Worm (Caenorhabditis elegans) whole organism, L3 larva: ENCODE measurements around the gene VM106R.1.

Source experiments
- R02D3.7 ChIP-seq: fragments of 150-350 bp; optimal IDR thresholded peaks from 2 replicates; lab custom pipeline; 2014; ENCODE audit warnings: missing biosample characterization, missing genetic modification characterization
- ZK546.5 ChIP-seq: sonication (generic microtip); optimal IDR thresholded peaks from 2 replicates; lab custom pipeline; 2017; ENCODE audit warnings: missing biosample characterization, missing genetic modification characterization
- aly-2 ChIP-seq: fragments of 150-350 bp; optimal IDR thresholded peaks from 2 replicates; lab custom pipeline; 2014; ENCODE audit warnings: missing biosample characterization, missing genetic modification characterization
- ama-1 ChIP-seq: fragments of 150-350 bp; optimal IDR thresholded peaks from 2 replicates; lab custom pipeline; 2018
- ceh-16 ChIP-seq: sonication (generic microtip); optimal IDR thresholded peaks from 2 replicates; lab custom pipeline; 2017; ENCODE audit warnings: missing biosample characterization, missing genetic modification characterization
- ceh-28 ChIP-seq: fragments of 150-350 bp; optimal IDR thresholded peaks from 2 replicates; lab custom pipeline; 2014; ENCODE audit warnings: missing biosample characterization, missing genetic modification reagents, missing genetic modification characterization
- ceh-9 ChIP-seq: sonication (generic microtip); optimal IDR thresholded peaks from 2 replicates; lab custom pipeline; 2018; ENCODE audit warnings: missing biosample characterization, missing genetic modification characterization
- daf-12 ChIP-seq: fragments of 150-350 bp; optimal IDR thresholded peaks from 2 replicates; lab custom pipeline; 2014; ENCODE audit warnings: missing biosample characterization, missing genetic modification reagents, missing genetic modification characterization
- egl-27 ChIP-seq: sonication (generic microtip); optimal IDR thresholded peaks from 4 replicates; lab custom pipeline; 2017; ENCODE audit warnings: missing biosample characterization, missing genetic modification reagents, missing genetic modification characterization
- egl-5 ChIP-seq: fragments of 150-350 bp; optimal IDR thresholded peaks from 2 replicates; lab custom pipeline; 2017; ENCODE audit warnings: missing biosample characterization, missing genetic modification reagents, missing genetic modification characterization, inconsistent platforms
- elt-1 ChIP-seq: fragments of 150-350 bp; optimal IDR thresholded peaks from 2 replicates; lab custom pipeline; 2014; ENCODE audit warnings: missing biosample characterization, missing genetic modification characterization
- elt-2 ChIP-seq: sonication (generic microtip); optimal IDR thresholded peaks from 2 replicates; lab custom pipeline; 2016; ENCODE audit warnings: missing genetic modification reagents, mild to moderate bottlenecking, missing genetic modification characterization, missing compliant biosample characterization
- elt-3 ChIP-seq, 3 experiments: fragments of 150-350 bp in 1 of 3; sonication (generic microtip) in 2 of 3; optimal IDR thresholded peaks; 2 replicates in 2 of 3; 4 replicates in 1 of 3; lab custom pipeline; 2014 to 2017; ENCODE audit warnings: missing biosample characterization in 3 of 3, missing genetic modification characterization in 3 of 3
- fkh-10 ChIP-seq: sonication (generic microtip); optimal IDR thresholded peaks from 2 replicates; lab custom pipeline; 2017; ENCODE audit warnings: missing biosample characterization, missing genetic modification reagents, missing genetic modification characterization
- fkh-2 ChIP-seq: fragments of 150-350 bp; optimal IDR thresholded peaks from 2 replicates; lab custom pipeline; 2014; ENCODE audit warnings: missing biosample characterization, missing genetic modification reagents, missing genetic modification characterization
- hmg-11 ChIP-seq: sonication (generic microtip); optimal IDR thresholded peaks from 2 replicates; lab custom pipeline; 2016; ENCODE audit warnings: missing genetic modification characterization, missing compliant biosample characterization
- jun-1 ChIP-seq: fragments of 150-350 bp; optimal IDR thresholded peaks from 2 replicates; lab custom pipeline; 2014; ENCODE audit warnings: missing biosample characterization, missing genetic modification reagents, missing genetic modification characterization
- lin-15B ChIP-seq: fragments of 150-350 bp; optimal IDR thresholded peaks from 2 replicates; lab custom pipeline; 2014; ENCODE audit warnings: missing biosample characterization, missing genetic modification characterization
- lin-39 ChIP-seq: fragments of 150-350 bp; optimal IDR thresholded peaks from 2 replicates; lab custom pipeline; 2018; ENCODE audit warnings: missing biosample characterization, missing genetic modification reagents, missing genetic modification characterization
- lsy-12 ChIP-seq: sonication (generic microtip); optimal IDR thresholded peaks from 2 replicates; lab custom pipeline; 2016; ENCODE audit warnings: mild to moderate bottlenecking, missing genetic modification characterization, missing compliant biosample characterization
- mdl-1 ChIP-seq: fragments of 150-350 bp; optimal IDR thresholded peaks from 2 replicates; lab custom pipeline; 2014; ENCODE audit warnings: missing biosample characterization, missing genetic modification characterization
- mml-1 ChIP-seq: fragments of 150-350 bp; sonication (generic microtip); optimal IDR thresholded peaks from 3 replicates; lab custom pipeline; 2014; ENCODE audit warnings: missing biosample characterization, missing genetic modification characterization
- nfya-1 ChIP-seq: sonication (generic microtip); optimal IDR thresholded peaks from 2 replicates; lab custom pipeline; 2017; ENCODE audit warnings: missing genetic modification characterization, mild to moderate bottlenecking, missing compliant biosample characterization, antibody characterized with exemption, moderate library complexity; ENCODE audit not compliant: insufficient read depth
- nhr-11 ChIP-seq: fragments of 150-350 bp; optimal IDR thresholded peaks from 2 replicates; lab custom pipeline; 2014; ENCODE audit warnings: missing biosample characterization, missing genetic modification characterization
- nhr-12 ChIP-seq: fragments of 150-350 bp; optimal IDR thresholded peaks from 2 replicates; lab custom pipeline; 2014; ENCODE audit warnings: missing biosample characterization, missing genetic modification characterization
- nhr-23 ChIP-seq: fragments of 150-350 bp; optimal IDR thresholded peaks from 2 replicates; lab custom pipeline; 2014; ENCODE audit warnings: missing biosample characterization, missing genetic modification reagents, missing genetic modification characterization
- nhr-237 ChIP-seq: fragments of 150-350 bp; optimal IDR thresholded peaks from 2 replicates; lab custom pipeline; 2014; ENCODE audit warnings: missing biosample characterization, missing genetic modification characterization
- nhr-25 ChIP-seq: sonication (generic microtip); optimal IDR thresholded peaks from 2 replicates; lab custom pipeline; 2017; ENCODE audit warnings: missing biosample characterization, missing genetic modification characterization
- nhr-43 ChIP-seq: sonication (generic microtip); optimal IDR thresholded peaks from 2 replicates; lab custom pipeline; 2016; ENCODE audit warnings: mild to moderate bottlenecking, missing genetic modification characterization, missing compliant biosample characterization; ENCODE audit not compliant: poor library complexity, severe bottlenecking
- nhr-67 ChIP-seq: fragments of 150-350 bp; optimal IDR thresholded peaks from 2 replicates; lab custom pipeline; 2014; ENCODE audit warnings: missing biosample characterization, missing genetic modification characterization
- nhr-76 ChIP-seq: fragments of 150-350 bp; sonication (generic microtip); optimal IDR thresholded peaks from 5 replicates; lab custom pipeline; 2014; ENCODE audit warnings: missing biosample characterization, missing genetic modification characterization
- nhr-77 ChIP-seq: fragments of 150-350 bp; optimal IDR thresholded peaks from 2 replicates; lab custom pipeline; 2014; ENCODE audit warnings: missing biosample characterization, missing genetic modification characterization
- pha-4 ChIP-seq: fragments of 150-350 bp; optimal IDR thresholded peaks from 2 replicates; lab custom pipeline; 2014; ENCODE audit warnings: missing biosample characterization, missing genetic modification reagents, missing genetic modification characterization
- pqm-1 ChIP-seq: fragments of 150-350 bp; optimal IDR thresholded peaks from 2 replicates; lab custom pipeline; 2017; ENCODE audit warnings: missing biosample characterization, missing genetic modification characterization, inconsistent platforms
- sea-2 ChIP-seq: fragments of 150-350 bp; sonication (generic microtip); optimal IDR thresholded peaks from 4 replicates; lab custom pipeline; 2014; ENCODE audit warnings: missing biosample characterization, missing genetic modification reagents, missing genetic modification characterization
- snpc-4 ChIP-seq: fragments of 150-350 bp; optimal IDR thresholded peaks from 2 replicates; lab custom pipeline; 2014; ENCODE audit warnings: missing biosample characterization, missing genetic modification characterization
- tbx-2 ChIP-seq: sonication (generic microtip); optimal IDR thresholded peaks from 2 replicates; lab custom pipeline; 2016; ENCODE audit warnings: mild to moderate bottlenecking, missing genetic modification characterization, missing compliant biosample characterization
- unc-39 ChIP-seq: sonication (generic microtip); optimal IDR thresholded peaks from 4 replicates; lab custom pipeline; 2017; ENCODE audit warnings: missing biosample characterization, missing genetic modification characterization
- unc-62 ChIP-seq: fragments of 150-350 bp; sonication (generic microtip); optimal IDR thresholded peaks from 4 replicates; lab custom pipeline; 2014; ENCODE audit warnings: missing biosample characterization, missing genetic modification reagents, missing genetic modification characterization
- zag-1 ChIP-seq: fragments of 150-350 bp; optimal IDR thresholded peaks from 2 replicates; lab custom pipeline; 2014; ENCODE audit warnings: missing biosample characterization, missing genetic modification characterization
- ztf-11 ChIP-seq: fragments of 150-350 bp; optimal IDR thresholded peaks from 2 replicates; lab custom pipeline; 2014; ENCODE audit warnings: missing biosample characterization, missing genetic modification characterization
- ztf-4 ChIP-seq: fragments of 150-350 bp; optimal IDR thresholded peaks from 2 replicates; lab custom pipeline; 2014; ENCODE audit warnings: missing biosample characterization, missing genetic modification characterization

Gene VM106R.1

DNA sequence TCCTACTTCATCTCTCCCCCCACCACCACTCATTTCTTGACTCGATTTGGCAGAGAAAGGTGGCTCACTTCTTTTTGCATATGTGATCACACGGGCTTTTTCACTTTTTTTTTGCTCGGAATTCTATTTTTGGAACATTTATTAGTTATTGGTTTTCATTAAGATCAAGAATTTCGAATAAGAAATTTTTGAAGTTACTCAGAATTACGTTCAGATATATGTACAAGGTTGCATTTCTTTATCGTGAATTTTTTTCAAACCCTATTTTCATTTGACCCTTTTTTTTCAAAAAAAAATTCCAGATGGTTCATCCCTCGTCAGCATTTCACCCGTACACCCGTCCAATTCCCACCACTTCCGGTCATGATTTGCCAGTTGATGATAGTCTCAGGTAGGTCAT is 23.5 kb downstream of the VM106R.1 start, which contains the start of gene ceh-62:
TSS of gene ceh-62 (plus strand) at position 301 of the 400 bp plus-strand sequence.
- TF ChIP-seq ceh-16 (tag; lab: Kevin White, UChicago) (no peak), egl-27 (tag; lab: Kevin White, UChicago) (no peak), mml-1 (tag; lab: Kevin White, UChicago) (no peak), fkh-2 (tag; lab: Kevin White, UChicago) (no peak), R02D3.7 (tag; lab: Kevin White, UChicago) (no peak), ztf-11 (tag; lab: Kevin White, UChicago) (no peak), nhr-237 (tag; lab: Kevin White, UChicago) (no peak), nhr-11 (no peak), tbx-2 (tag; lab: Kevin White, UChicago) (no peak), egl-5 (no peak), ztf-4 (tag; lab: Kevin White, UChicago) (no peak), pha-4 (tag; lab: Kevin White, UChicago) (no peak), nhr-67 (tag; lab: Kevin White, UChicago) (no peak), elt-2 (tag; lab: Kevin White, UChicago) (no peak), jun-1 (tag; lab: Kevin White, UChicago) (no peak), nhr-23 (tag; lab: Kevin White, UChicago) (no peak), aly-2 (tag; lab: Kevin White, UChicago) (no peak)

DNA sequence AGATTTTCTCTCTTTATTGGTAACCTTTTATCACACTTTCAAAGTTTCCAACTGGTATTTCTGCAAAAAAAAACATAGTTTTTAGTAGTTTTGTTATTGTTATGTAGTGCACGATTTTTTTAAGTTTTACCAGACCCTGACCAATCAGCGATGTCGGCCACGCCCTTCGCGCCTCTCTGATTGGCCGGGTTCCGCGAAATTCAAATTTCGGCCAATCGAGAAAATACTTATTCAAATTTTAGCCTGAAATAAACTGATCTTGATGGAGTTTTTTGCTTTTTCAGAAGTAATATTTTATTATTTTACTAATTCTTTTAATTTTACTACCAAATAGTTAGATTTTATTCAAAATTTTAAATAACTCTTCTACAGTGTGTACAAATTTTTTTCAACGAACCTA is 24.1 kb downstream of the VM106R.1 start:
- no peak for TF ChIP-seq sea-2 (GFP tag; lab: Kevin White, UChicago)
- peak; percentile 60 for TF ChIP-seq nfya-1 (tag; lab: Kevin White, UChicago)
- no peak for TF ChIP-seq ama-1 (lab: Kevin White, UChicago)
- TF ChIP-seq zag-1: no peak
- TF ChIP-seq ztf-11 (tag; lab: Kevin White, UChicago): no peak
- TF ChIP-seq nhr-67 (tag; lab: Kevin White, UChicago): no peak
- TF ChIP-seq, all 47 proteins: peak for 1

DNA sequence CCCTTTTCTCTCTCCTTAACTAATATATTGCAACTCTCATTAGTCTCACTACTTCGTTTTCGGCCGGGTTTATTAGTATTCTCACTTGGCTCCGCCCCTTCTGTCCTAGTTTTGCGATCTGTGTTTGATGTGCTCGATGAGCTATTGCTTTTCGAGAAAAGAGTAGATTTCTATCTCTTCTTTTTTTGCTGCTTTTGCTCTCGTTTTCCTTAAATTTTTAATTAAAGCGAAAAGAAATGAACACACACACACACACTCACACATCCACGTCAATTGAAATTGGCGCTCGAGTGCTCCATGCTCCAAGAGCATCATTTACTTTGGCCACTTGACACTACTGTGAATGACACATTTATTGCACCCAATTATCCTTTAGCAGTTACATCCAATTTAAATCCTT is 24.5 kb downstream of the VM106R.1 start:
- TF ChIP-seq ceh-16 (tag; lab: Kevin White, UChicago) (peak; percentile 9), nhr-12 (tag; lab: Kevin White, UChicago) (no peak), nfya-1 (tag; lab: Kevin White, UChicago) (no peak)

DNA sequence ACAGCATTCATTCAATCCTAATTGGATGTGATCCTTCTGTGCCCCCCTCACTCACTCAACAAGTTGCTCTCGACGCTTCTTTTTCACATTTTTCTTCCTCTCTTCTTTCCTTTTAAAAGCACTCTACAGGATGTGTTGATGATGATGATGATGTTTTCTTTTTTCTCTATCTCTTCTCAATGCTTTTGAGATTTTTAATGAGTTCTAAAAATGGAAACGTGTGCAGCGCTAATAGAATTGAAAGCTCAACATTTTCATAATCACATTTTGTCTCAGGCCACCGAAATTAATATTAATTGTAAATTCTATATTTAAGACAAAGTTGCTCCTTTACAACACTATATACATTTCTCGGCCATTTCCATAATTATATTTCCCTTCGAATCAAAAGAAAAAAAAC is 28.8 kb downstream of the VM106R.1 start:
- TF ChIP-seq nfya-1 (tag; lab: Kevin White, UChicago) (peak; percentile 4), tbx-2 (tag; lab: Kevin White, UChicago) (no peak)

DNA sequence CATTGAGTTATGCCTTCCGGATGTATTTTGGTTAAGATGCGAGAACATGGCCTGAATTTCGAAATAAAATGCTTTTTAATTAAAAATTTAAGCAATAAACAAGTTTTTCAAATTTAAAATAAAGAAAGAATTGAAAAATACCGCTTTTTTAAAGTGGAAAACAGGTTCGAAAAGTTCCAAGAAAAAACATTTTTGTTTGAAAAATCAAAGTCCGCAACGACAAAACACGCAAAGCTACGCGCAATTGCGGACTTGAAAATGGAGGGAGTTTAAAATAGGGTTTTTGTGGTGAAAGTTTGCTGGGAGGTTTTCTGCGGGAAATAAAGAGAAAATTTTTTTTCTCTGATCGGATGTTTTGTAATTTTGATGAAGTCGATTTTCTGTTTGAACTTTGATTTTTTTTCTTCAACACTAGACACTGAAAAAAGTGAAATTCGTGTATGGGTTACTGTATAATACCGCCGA is 30.5 kb downstream of the VM106R.1 start, which contains the start of gene npp-19:
TSS of gene npp-19 (minus strand) at position 51 of the 465 bp plus-strand sequence.
- TF ChIP-seq pqm-1: no peak
- peak; percentile 17 for TF ChIP-seq elt-2 (tag; lab: Kevin White, UChicago)
- no peak for TF ChIP-seq ceh-9 (tag; lab: Kevin White, UChicago)
- TF ChIP-seq lin-15B (tag; lab: Kevin White, UChicago): peak; percentile 59
- TF ChIP-seq snpc-4 (tag; lab: Kevin White, UChicago): peak; percentile 40
- no peak for TF ChIP-seq zag-1
- no peak for TF ChIP-seq nhr-43 (tag; lab: Kevin White, UChicago)
- no peak for TF ChIP-seq nhr-76 (tag; lab: Kevin White, UChicago)
- TF ChIP-seq unc-62 (GFP tag; lab: Kevin White, UChicago): no peak
- TF ChIP-seq mdl-1: no peak
- peak; percentile 79 for TF ChIP-seq nhr-23 (tag; lab: Kevin White, UChicago)
- no peak for TF ChIP-seq egl-5
- peak; percentile 82 for TF ChIP-seq pha-4 (tag; lab: Kevin White, UChicago)
- TF ChIP-seq nhr-237 (tag; lab: Kevin White, UChicago): no peak
- TF ChIP-seq lsy-12 (tag; lab: Kevin White, UChicago): no peak
- no peak for TF ChIP-seq ama-1 (lab: Kevin White, UChicago)
- no peak for TF ChIP-seq ztf-11 (tag; lab: Kevin White, UChicago)
- TF ChIP-seq elt-1: no peak
- no peak for TF ChIP-seq fkh-10 (GFP tag; lab: Kevin White, UChicago)
- peak; percentile 8 for TF ChIP-seq nhr-11
- no peak for TF ChIP-seq ZK546.5
- TF ChIP-seq R02D3.7 (tag; lab: Kevin White, UChicago): peak; percentile 55
- peak; percentile 69 for TF ChIP-seq nfya-1 (tag; lab: Kevin White, UChicago)
- no peak for TF ChIP-seq unc-39 (tag; lab: Kevin White, UChicago)
- TF ChIP-seq nhr-77 (tag; lab: Kevin White, UChicago): no peak
- TF ChIP-seq mml-1 (tag; lab: Kevin White, UChicago): no peak
- no peak for TF ChIP-seq lin-39
- TF ChIP-seq elt-3 (tag; optimal IDR thresholded peaks at IDR 0.05; lab: Kevin White, UChicago): no peak
- no peak for TF ChIP-seq nhr-12 (tag; lab: Kevin White, UChicago)
- peak; percentile 58 for TF ChIP-seq ceh-28 (tag; lab: Kevin White, UChicago)
- TF ChIP-seq sea-2 (GFP tag; lab: Kevin White, UChicago): no peak
- TF ChIP-seq hmg-11 (tag; lab: Kevin White, UChicago): peak; percentile 33
- TF ChIP-seq jun-1 (tag; lab: Kevin White, UChicago): no peak
- peak; percentile 21 for TF ChIP-seq nhr-25 (tag; lab: Kevin White, UChicago)
- TF ChIP-seq daf-12 (tag; lab: Kevin White, UChicago): no peak
